Worm (Caenorhabditis elegans): Measurements from ENCODE around the gene cyk-3.

ce11 chrIII:6056179-6056578 is 36.2 kb downstream of the cyk-3 start:
- TF ChIP-seq flt-1 (GFP tag; IDR thresholded peaks at IDR 0.05) = no peak
- no peak for TF ChIP-seq klf-2 (GFP tag; conservative IDR thresholded peaks at IDR 0.05)
- no peak for TF ChIP-seq med-1 (GFP tag; optimal IDR thresholded peaks at IDR 0.05; ENCODE audit: insufficient read depth)
- TF ChIP-seq ztf-29 (GFP tag; IDR thresholded peaks at IDR 0.05) = no peak
- no peak for TF ChIP-seq ref-1 (GFP tag; conservative IDR thresholded peaks at IDR 0.05)
- no peak for TF ChIP-seq tab-1 (GFP tag; IDR thresholded peaks at IDR 0.05)
- TF ChIP-seq T22C8.4 (GFP tag; IDR thresholded peaks at IDR 0.05) = no peak
- TF ChIP-seq ztf-23 (GFP tag; IDR thresholded peaks at IDR 0.05) = no peak
- TF ChIP-seq cog-1 (tag; optimal IDR thresholded peaks at IDR 0.05) = no peak

All from whole organism, midembryonic.